Fruit fly (Drosophila melanogaster) whole organism, embryonic: Measurements from ENCODE around the gene Sdic1.

Experiments
- ATbp ChIP-seq: fragments of 200-800 bp; sonication (Bioruptor generic); optimal IDR thresholded peaks from 2 replicates; lab custom pipeline; 2017; ENCODE audit warnings: missing biosample characterization, mild to moderate bottlenecking, missing genetic modification characterization, missing genetic modification reagents
- Atf3 ChIP-seq: fragments of 200-800 bp; sonication (Bioruptor generic); optimal IDR thresholded peaks from 3 replicates; lab custom pipeline; 2016; ENCODE audit warnings: missing biosample characterization, missing genetic modification characterization
- CG10959 ChIP-seq: fragments of 200-800 bp; sonication (Bioruptor generic); IDR thresholded peaks from 2 replicates; pipeline ENCODE4 v1.3.6; 2022; ENCODE audit warnings: missing biosample characterization, missing genetic modification characterization
- CG10979 ChIP-seq: fragments of 200-800 bp; sonication (Bioruptor generic); optimal IDR thresholded peaks from 2 replicates; lab custom pipeline; 2018; ENCODE audit warnings: missing biosample characterization, mild to moderate bottlenecking, missing genetic modification characterization, moderate library complexity
- CG11695 ChIP-seq: fragments of 200-800 bp; sonication (Bioruptor generic); IDR thresholded peaks from 3 replicates; pipeline ENCODE4 v1.3.6; 2022; ENCODE audit warnings: missing biosample characterization, missing genetic modification characterization
- CG12236 ChIP-seq: fragments of 200-800 bp; sonication (Bioruptor generic); optimal IDR thresholded peaks from 2 replicates; lab custom pipeline; 2016; ENCODE audit warnings: missing biosample characterization, missing genetic modification characterization
- CG12391 ChIP-seq: fragments of 200-800 bp; sonication (Bioruptor generic); optimal IDR thresholded peaks from 3 replicates; lab custom pipeline; 2018; ENCODE audit warnings: missing biosample characterization, mild to moderate bottlenecking, missing genetic modification characterization, moderate library complexity
- CG13624 ChIP-seq: fragments of 200-800 bp; sonication (Bioruptor generic); optimal IDR thresholded peaks from 2 replicates; lab custom pipeline; 2016; ENCODE audit warnings: missing biosample characterization, missing genetic modification characterization
- CG14050 ChIP-seq: fragments of 200-800 bp; sonication (Bioruptor generic); IDR thresholded peaks from 3 replicates; pipeline ENCODE4 v1.3.6; 2022; ENCODE audit warnings: missing biosample characterization, missing genetic modification characterization
- CG14441 ChIP-seq: fragments of 200-800 bp; sonication (Bioruptor generic); IDR thresholded peaks from 2 replicates; pipeline ENCODE4 v1.3.6; 2022; ENCODE audit warnings: missing biosample characterization, missing genetic modification characterization
- CG14710 ChIP-seq: fragments of 200-800 bp; sonication (Bioruptor generic); optimal IDR thresholded peaks from 3 replicates; lab custom pipeline; 2019; ENCODE audit warnings: missing biosample characterization, mild to moderate bottlenecking, missing genetic modification characterization, moderate library complexity
- CG1792 ChIP-seq: fragments of 200-800 bp; sonication (Bioruptor generic); optimal IDR thresholded peaks from 2 replicates; lab custom pipeline; 2016; ENCODE audit warnings: missing biosample characterization, missing genetic modification characterization
- CG2199 ChIP-seq: fragments of 200-800 bp; sonication (Bioruptor generic); IDR thresholded peaks from 3 replicates; pipeline ENCODE4 v1.3.6; 2022; ENCODE audit warnings: missing biosample characterization, missing genetic modification characterization
- CG2712 ChIP-seq: fragments of 200-800 bp; optimal IDR thresholded peaks from 3 replicates; lab custom pipeline; 2019; ENCODE audit warnings: missing biosample characterization, mild to moderate bottlenecking, missing genetic modification characterization, moderate library complexity
- CG30403 ChIP-seq: fragments of 200-800 bp; sonication (Bioruptor generic); optimal IDR thresholded peaks from 3 replicates; lab custom pipeline; 2016; ENCODE audit warnings: missing biosample characterization, missing genetic modification characterization
- CG30431 ChIP-seq: fragments of 200-800 bp; sonication (Bioruptor generic); optimal IDR thresholded peaks from 2 replicates; lab custom pipeline; 2017; ENCODE audit warnings: missing biosample characterization, missing genetic modification characterization
- CG6791 ChIP-seq: fragments of 200-800 bp; sonication (Bioruptor generic); IDR thresholded peaks from 3 replicates; pipeline ENCODE4 v1.3.6; 2022; ENCODE audit warnings: missing biosample characterization, missing genetic modification characterization; ENCODE audit not compliant: partially characterized antibody
- CG7745 ChIP-seq: fragments of 200-800 bp; sonication (Bioruptor generic); optimal IDR thresholded peaks from 2 replicates; lab custom pipeline; 2018; ENCODE audit warnings: missing biosample characterization, mild to moderate bottlenecking, missing genetic modification characterization, moderate library complexity
- CG8359 ChIP-seq: fragments of 200-800 bp; sonication (Bioruptor generic); optimal IDR thresholded peaks from 2 replicates; lab custom pipeline; 2017; ENCODE audit warnings: missing biosample characterization, mild to moderate bottlenecking, missing genetic modification characterization, borderline replicate concordance
- CG9609 ChIP-seq: fragments of 200-800 bp; sonication (Bioruptor generic); optimal IDR thresholded peaks from 3 replicates; lab custom pipeline; 2016; ENCODE audit warnings: missing biosample characterization, missing genetic modification characterization
- D19A ChIP-seq: fragments of 200-800 bp; optimal IDR thresholded peaks from 3 replicates; lab custom pipeline; 2019; ENCODE audit warnings: missing biosample characterization, mild to moderate bottlenecking, missing genetic modification characterization, moderate library complexity
- Dll ChIP-seq: fragments of 200-800 bp; sonication (Bioruptor generic); IDR thresholded peaks from 4 replicates; pipeline ENCODE4 v1.3.6; 2022; ENCODE audit warnings: missing biosample characterization, missing genetic modification characterization; ENCODE audit not compliant: partially characterized antibody
- Dp ChIP-seq: fragments of 200-800 bp; sonication (Bioruptor generic); optimal IDR thresholded peaks from 2 replicates; lab custom pipeline; 2018; ENCODE audit warnings: missing biosample characterization, mild to moderate bottlenecking, missing genetic modification characterization, moderate library complexity
- Dref ChIP-seq: fragments of 200-800 bp; sonication (Bioruptor generic); IDR thresholded peaks from 2 replicates; pipeline ENCODE4 v1.3.6; 2022; ENCODE audit warnings: missing biosample characterization, missing genetic modification characterization
- E2f1 ChIP-seq: fragments of 200-800 bp; sonication (Bioruptor generic); IDR thresholded peaks from 2 replicates; pipeline ENCODE4 v1.3.6; 2022; ENCODE audit warnings: missing biosample characterization, missing genetic modification characterization
- Ets97D ChIP-seq: fragments of 200-800 bp; sonication (Bioruptor generic); optimal IDR thresholded peaks from 3 replicates; lab custom pipeline; 2016; ENCODE audit warnings: missing biosample characterization, missing genetic modification characterization
- Fer2 ChIP-seq: fragments of 200-800 bp; sonication (Bioruptor generic); optimal IDR thresholded peaks from 2 replicates; lab custom pipeline; 2018; ENCODE audit warnings: missing biosample characterization, mild to moderate bottlenecking, missing genetic modification characterization, moderate library complexity
- HLHmδ ChIP-seq: fragments of 200-800 bp; sonication (Bioruptor generic); optimal IDR thresholded peaks from 2 replicates; lab custom pipeline; 2018; ENCODE audit warnings: missing biosample characterization, mild to moderate bottlenecking, missing genetic modification characterization, moderate library complexity
- Jarid2 ChIP-seq: fragments of 200-800 bp; sonication (Bioruptor generic); optimal IDR thresholded peaks from 3 replicates; lab custom pipeline; 2017; ENCODE audit warnings: mild to moderate bottlenecking, missing biosample characterization, missing genetic modification reagents, missing genetic modification characterization
- Lhr ChIP-seq: fragments of 200-800 bp; sonication (Bioruptor generic); optimal IDR thresholded peaks from 3 replicates; lab custom pipeline; 2017; ENCODE audit warnings: mild to moderate bottlenecking, missing biosample characterization, missing genetic modification reagents, missing genetic modification characterization
- Lim3 ChIP-seq: fragments of 200-800 bp; sonication (Bioruptor generic); IDR thresholded peaks from 2 replicates; pipeline ENCODE4 v1.3.6; 2022; ENCODE audit warnings: missing biosample characterization, missing genetic modification characterization
- Med ChIP-seq: fragments of 200-800 bp; sonication (Bioruptor generic); peaks from one replicate; lab custom pipeline; 2016; ENCODE audit warnings: missing biosample characterization, missing genetic modification characterization, mild to moderate bottlenecking, inconsistent platforms, moderate library complexity
- Ptx1 ChIP-seq: fragments of 200-800 bp; sonication (Bioruptor generic); IDR thresholded peaks from 2 replicates; pipeline ENCODE4 v1.3.6; 2022; ENCODE audit warnings: missing biosample characterization, missing genetic modification characterization
- Rfx ChIP-seq: fragments of 200-800 bp; sonication (Bioruptor generic); IDR thresholded peaks from 2 replicates; pipeline ENCODE4 v1.3.6; 2022; ENCODE audit warnings: missing biosample characterization, missing genetic modification characterization
- Rx ChIP-seq: fragments of 200-800 bp; sonication (Bioruptor generic); IDR thresholded peaks from 2 replicates; pipeline ENCODE4 v1.3.6; 2022; ENCODE audit warnings: missing biosample characterization, missing genetic modification characterization
- Vsx1 ChIP-seq: fragments of 200-800 bp; sonication (Bioruptor generic); optimal IDR thresholded peaks from 2 replicates; lab custom pipeline; 2017; ENCODE audit warnings: missing biosample characterization, mild to moderate bottlenecking, missing genetic modification characterization, missing genetic modification reagents
- abd-A ChIP-seq: fragments of 200-800 bp; sonication (Bioruptor generic); optimal IDR thresholded peaks from 3 replicates; lab custom pipeline; 2019; ENCODE audit warnings: missing biosample characterization, mild to moderate bottlenecking, missing genetic modification characterization, moderate library complexity
- br ChIP-seq: fragments of >200 bp; optimal IDR thresholded peaks from 2 replicates; lab custom pipeline; 2017
- dimm ChIP-seq: fragments of 200-800 bp; sonication (Bioruptor generic); IDR thresholded peaks from 2 replicates; pipeline ENCODE4 v1.3.6; 2022; ENCODE audit warnings: missing biosample characterization, missing genetic modification characterization
- dpn ChIP-seq, 2 experiments: fragments of 200-800 bp; sonication (Bioruptor generic); optimal IDR thresholded peaks; 3 replicates each; lab custom pipeline; 2016; ENCODE audit warnings: missing biosample characterization in 2 of 2, missing genetic modification characterization in 2 of 2
- en ChIP-seq: fragments of 200-800 bp; sonication (Bioruptor generic); optimal IDR thresholded peaks from 2 replicates; lab custom pipeline; 2016; ENCODE audit warnings: missing biosample characterization, missing genetic modification characterization
- fru ChIP-seq: fragments of >200 bp; optimal IDR thresholded peaks from 2 replicates; lab custom pipeline; 2017
- ftz-f1 ChIP-seq: fragments of 200-800 bp; sonication (Bioruptor generic); optimal IDR thresholded peaks from 2 replicates; lab custom pipeline; 2016; ENCODE audit warnings: missing biosample characterization, missing genetic modification characterization
- insv ChIP-seq, 2 experiments: fragments of 200-800 bp; sonication (Bioruptor generic); optimal IDR thresholded peaks; 3 replicates each; lab custom pipeline; 2016 to 2018; ENCODE audit warnings: missing biosample characterization in 2 of 2, missing genetic modification characterization in 2 of 2
- ken ChIP-seq: fragments of 200-800 bp; sonication (Bioruptor generic); IDR thresholded peaks from 3 replicates; pipeline ENCODE4 v1.3.6; 2022; ENCODE audit warnings: missing biosample characterization, missing genetic modification characterization
- nmo ChIP-seq: fragments of 200-800 bp; sonication (Bioruptor generic); optimal IDR thresholded peaks from 2 replicates; lab custom pipeline; 2018; ENCODE audit warnings: missing biosample characterization, mild to moderate bottlenecking, missing genetic modification characterization, moderate library complexity
- pfk ChIP-seq: fragments of 200-800 bp; sonication (Bioruptor generic); optimal IDR thresholded peaks from 2 replicates; lab custom pipeline; 2018; ENCODE audit warnings: missing biosample characterization, mild to moderate bottlenecking, missing genetic modification characterization, moderate library complexity
- pum ChIP-seq: fragments of 200-800 bp; sonication (Bioruptor generic); optimal IDR thresholded peaks from 2 replicates; lab custom pipeline; 2016; ENCODE audit warnings: missing biosample characterization, missing genetic modification characterization
- pzg ChIP-seq: fragments of 200-800 bp; sonication (Bioruptor generic); optimal IDR thresholded peaks from 3 replicates; lab custom pipeline; 2018; ENCODE audit warnings: missing biosample characterization, mild to moderate bottlenecking, missing genetic modification characterization, moderate library complexity
- slp2 ChIP-seq: fragments of 200-800 bp; sonication (Bioruptor generic); optimal IDR thresholded peaks from 2 replicates; lab custom pipeline; 2016; ENCODE audit warnings: missing biosample characterization, missing genetic modification characterization
- trh ChIP-seq: fragments of 200-800 bp; sonication (Bioruptor generic); optimal IDR thresholded peaks from 2 replicates; lab custom pipeline; 2016; ENCODE audit warnings: missing biosample characterization, missing genetic modification characterization
- z ChIP-seq: fragments of 200-800 bp; sonication (Bioruptor generic); IDR thresholded peaks from 3 replicates; pipeline ENCODE4 v1.3.6; 2022; ENCODE audit warnings: missing biosample characterization, missing genetic modification characterization
- zf30C ChIP-seq: fragments of 200-800 bp; sonication (Bioruptor generic); optimal IDR thresholded peaks from 3 replicates; lab custom pipeline; 2018; ENCODE audit warnings: missing biosample characterization, mild to moderate bottlenecking, missing genetic modification characterization

The Sdic1 gene

DNA sequence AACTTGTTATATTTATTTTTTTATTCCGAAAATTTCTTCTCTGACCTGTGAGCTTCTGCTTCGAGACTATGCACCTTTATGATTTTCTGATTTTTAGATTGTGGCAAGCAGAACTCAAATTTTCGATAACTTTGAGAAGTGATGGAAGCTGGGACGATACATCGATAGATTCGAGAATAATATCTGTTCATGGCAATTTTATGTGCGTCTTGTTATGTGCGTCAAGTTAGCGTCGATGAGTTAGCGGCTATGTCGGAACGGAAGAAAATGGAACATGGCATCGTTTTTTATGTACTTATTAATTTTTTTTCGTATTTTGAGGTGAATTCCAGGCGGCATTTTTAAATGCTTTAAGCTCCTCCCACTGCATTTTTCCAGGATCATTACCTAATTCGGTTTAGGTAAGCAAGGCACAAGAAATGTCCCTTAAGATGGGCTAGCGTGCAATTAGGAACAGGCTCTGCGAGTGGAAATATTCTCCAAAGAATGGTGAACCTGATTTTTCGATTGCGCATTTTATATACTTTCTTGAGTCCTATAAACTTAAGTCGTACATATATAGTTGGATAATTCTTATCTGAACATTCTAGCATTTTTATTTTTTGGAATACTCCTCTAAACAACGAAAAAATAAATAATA, 12.5 kb downstream of the Sdic1 start, which contains the start of gene Phf7 (continued):
- no peak for TF ChIP-seq Fer2 (tag; lab: Kevin White, UChicago)
- no peak for TF ChIP-seq CG11695 (GFP tag; lab: Robert Waterston, UW)
- TF ChIP-seq fru (lab: Kevin White, UChicago): no peak
- TF ChIP-seq trh (GFP tag; lab: Kevin White, UChicago): no peak
- peak; percentile 82 for TF ChIP-seq CG6791
- TF ChIP-seq Vsx1 (GFP tag; lab: Kevin White, UChicago): no peak
- no peak for TF ChIP-seq ATbp
- no peak for TF ChIP-seq CG2712
- TF ChIP-seq CG10979 (tag; lab: Kevin White, UChicago): no peak
- no peak for TF ChIP-seq E2f1 (GFP tag; lab: Robert Waterston, UW)
- TF ChIP-seq z (GFP tag; lab: Robert Waterston, UW): no peak
- peak; percentile 34 for TF ChIP-seq nmo
- no peak for TF ChIP-seq CG2199
- TF ChIP-seq CG12391 (tag; lab: Kevin White, UChicago): no peak
- TF ChIP-seq Ptx1 (GFP tag; lab: Robert Waterston, UW): no peak
- TF ChIP-seq CG8359 (GFP tag; lab: Kevin White, UChicago): no peak
- peak; percentile 85 for TF ChIP-seq Dref
- no peak for TF ChIP-seq abd-A (tag; lab: Kevin White, UChicago)
- no peak for TF ChIP-seq Jarid2 (GFP tag; lab: Kevin White, UChicago)
- no peak for TF ChIP-seq zf30C (GFP tag; lab: Kevin White, UChicago)
- TF ChIP-seq HLHmδ (GFP tag; lab: Kevin White, UChicago): no peak
- TF ChIP-seq CG30431: no peak
- TF ChIP-seq Lim3: no peak
- peak; percentile 64 for TF ChIP-seq Dp (GFP tag; lab: Kevin White, UChicago)
- TF ChIP-seq CG13624 (GFP tag; lab: Kevin White, UChicago): peak; percentile 22
- no peak for TF ChIP-seq CG1792 (GFP tag; lab: Kevin White, UChicago)
- no peak for TF ChIP-seq dpn (GFP tag; optimal IDR thresholded peaks at IDR 0.05; lab: Kevin White, UChicago)
- TF ChIP-seq Rfx (GFP tag; lab: Robert Waterston, UW): peak; percentile 15; the same call in 1 of the 2 replicates
- TF ChIP-seq CG10959: no peak
- TF ChIP-seq CG30403 (GFP tag; lab: Kevin White, UChicago): no peak
- no peak for TF ChIP-seq CG9609 (GFP tag; lab: Kevin White, UChicago)
- TF ChIP-seq Ets97D: peak; percentile 77
- TF ChIP-seq Atf3 (GFP tag; lab: Kevin White, UChicago): no peak
- no peak for TF ChIP-seq slp2 (GFP tag; lab: Kevin White, UChicago)
- TF ChIP-seq CG14441 (GFP tag; lab: Robert Waterston, UW): no peak

DNA sequence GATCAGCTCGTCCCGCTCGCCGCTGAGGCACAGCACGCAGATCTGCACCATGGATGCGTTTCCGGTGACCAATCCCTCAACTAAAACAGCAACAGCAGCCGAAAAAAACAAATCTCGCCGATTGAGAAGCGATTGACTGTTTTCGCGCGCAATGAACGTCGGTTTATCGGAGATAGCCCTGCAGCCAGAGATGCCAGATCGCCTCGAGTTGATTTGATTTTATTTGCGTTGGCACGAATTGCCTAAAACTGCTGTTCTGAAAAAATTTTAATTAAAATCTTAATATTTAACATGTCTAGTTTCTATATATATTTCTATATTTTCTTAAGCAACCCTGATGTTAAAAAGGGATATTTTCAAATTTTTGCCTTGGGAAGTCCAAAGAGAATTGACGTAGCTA, 15.9 kb downstream of the Sdic1 start:
- no peak for TF ChIP-seq Rx (GFP tag; lab: Robert Waterston, UW)
- TF ChIP-seq CG14050 (GFP tag; lab: Robert Waterston, UW): no peak
- no peak for TF ChIP-seq CG10959
- peak; percentile 6 for TF ChIP-seq pfk
- TF ChIP-seq Med: peak; percentile 67
- TF ChIP-seq Dll (GFP tag; lab: Robert Waterston, UW): 0 out of 4 replicates have a peak, but pooled peaks have one; percentile 20
- no peak for TF ChIP-seq pum (GFP tag; lab: Kevin White, UChicago)
- no peak for TF ChIP-seq insv (GFP tag; optimal IDR thresholded peaks at IDR 0.05; lab: Kevin White, UChicago)
- no peak for TF ChIP-seq CG12236 (GFP tag; lab: Kevin White, UChicago)
- no peak for TF ChIP-seq br (lab: Kevin White, UChicago)
- no peak for TF ChIP-seq ftz-f1 (GFP tag; lab: Kevin White, UChicago)
- no peak for TF ChIP-seq en
- no peak for TF ChIP-seq CG14710 (tag; lab: Kevin White, UChicago)
- TF ChIP-seq pzg (GFP tag; lab: Kevin White, UChicago): peak; percentile 39
- no peak for TF ChIP-seq dimm (GFP tag; lab: Robert Waterston, UW)
- TF ChIP-seq CG7745 (tag; lab: Kevin White, UChicago): no peak
- no peak for TF ChIP-seq ken
- TF ChIP-seq CG2712: no peak
- no peak for TF ChIP-seq Lhr (GFP tag; lab: Kevin White, UChicago)
- no peak for TF ChIP-seq D19A (tag; lab: Kevin White, UChicago)
